Fruit fly (Drosophila melanogaster) whole organism, wandering third instar larva: ENCODE data around the gene CG14650.

ENCODE experiments used
- CG32264 ChIP-seq: fragments of 200-800 bp; sonication (Bioruptor generic); optimal IDR thresholded peaks from 2 replicates; lab custom pipeline; 2016; ENCODE audit warnings: missing biosample characterization, missing genetic modification characterization
- CG9705 ChIP-seq: fragments of 200-800 bp; sonication (Bioruptor generic); optimal IDR thresholded peaks from 2 replicates; lab custom pipeline; 2018; ENCODE audit warnings: missing biosample characterization, mild to moderate bottlenecking, missing genetic modification characterization
- Dfd ChIP-seq: fragments of >200 bp; optimal IDR thresholded peaks from 2 replicates; lab custom pipeline; 2017; ENCODE audit warnings: missing biosample characterization, missing genetic modification characterization
- Dif ChIP-seq: fragments of 200-275, 200-300 bp; sonication (Bioruptor generic); optimal IDR thresholded peaks from 2 replicates; lab custom pipeline; 2018; ENCODE audit warnings: missing biosample characterization, missing genetic modification characterization; ENCODE audit not compliant: partially characterized antibody
- HLH106 ChIP-seq: fragments of 200-800 bp; optimal IDR thresholded peaks from 3 replicates; lab custom pipeline; 2019; ENCODE audit warnings: missing biosample characterization, mild to moderate bottlenecking, missing genetic modification characterization, moderate library complexity
- Hnf4 ChIP-seq: fragments of 200-800 bp; sonication (Bioruptor generic); optimal IDR thresholded peaks from 2 replicates; lab custom pipeline; 2016; ENCODE audit warnings: missing biosample characterization, mild to moderate bottlenecking, missing genetic modification characterization
- Hr78 ChIP-seq: fragments of >200 bp; optimal IDR thresholded peaks from 2 replicates; lab custom pipeline; 2017; ENCODE audit warnings: missing biosample characterization, missing genetic modification characterization
- Hr83 ChIP-seq: fragments of 200-300 bp; sonication (Bioruptor generic); optimal IDR thresholded peaks from 2 replicates; lab custom pipeline; 2016; ENCODE audit warnings: missing biosample characterization, mild to moderate bottlenecking, missing genetic modification characterization, moderate library complexity; ENCODE audit not compliant: poor library complexity, severe bottlenecking
- Jra ChIP-seq: sonication (Bioruptor generic); optimal IDR thresholded peaks from 2 replicates; lab custom pipeline; 2016; ENCODE audit warnings: missing biosample characterization, missing genetic modification characterization
- Mio ChIP-seq: sonication (Bioruptor generic); optimal IDR thresholded peaks from 2 replicates; lab custom pipeline; 2016; ENCODE audit warnings: missing biosample characterization, missing genetic modification characterization
- Myc ChIP-seq: fragments of >200 bp; optimal IDR thresholded peaks from 2 replicates; lab custom pipeline; 2017
- N ChIP-seq: fragments of >200 bp; optimal IDR thresholded peaks from 2 replicates; lab custom pipeline; 2018; ENCODE audit warnings: missing biosample characterization, missing external identifiers, missing genetic modification characterization
- OdsH ChIP-seq: fragments of 200-800 bp; sonication (Bioruptor generic); optimal IDR thresholded peaks from 2 replicates; lab custom pipeline; 2016; ENCODE audit warnings: missing biosample characterization, mild to moderate bottlenecking, missing genetic modification characterization
- Rel ChIP-seq, 2 experiments: fragments of 200-800 bp; sonication (Bioruptor generic) in 1 of 2; optimal IDR thresholded peaks; 2 replicates in 1 of 2; 3 replicates in 1 of 2; lab custom pipeline; 2016 to 2019; ENCODE audit warnings: mild to moderate bottlenecking in 2 of 2, missing biosample characterization in 2 of 2, missing genetic modification characterization in 2 of 2, moderate library complexity in 1 of 2
- Sp1 ChIP-seq: fragments of 200-800 bp; sonication (Bioruptor generic); optimal IDR thresholded peaks from 3 replicates; lab custom pipeline; 2019; ENCODE audit warnings: missing biosample characterization, mild to moderate bottlenecking, missing genetic modification characterization, moderate library complexity
- Vsx2 ChIP-seq: fragments of 200-300, 225-300 bp; sonication (Bioruptor generic); optimal IDR thresholded peaks from 2 replicates; lab custom pipeline; 2018; ENCODE audit warnings: missing biosample characterization, missing genetic modification characterization; ENCODE audit not compliant: partially characterized antibody
- br ChIP-seq: fragments of 200-800 bp; sonication (Bioruptor generic); optimal IDR thresholded peaks from 2 replicates; lab custom pipeline; 2016; ENCODE audit warnings: missing biosample characterization, missing genetic modification characterization
- dl ChIP-seq, 2 experiments: fragments of 175-275, 200-275 bp in 1 of 2; fragments of 200-275 bp in 1 of 2; sonication (Bioruptor generic); optimal IDR thresholded peaks; lab custom pipeline; 2018; ENCODE audit warnings: mild to moderate bottlenecking in 2 of 2, missing biosample characterization in 2 of 2, missing genetic modification characterization in 2 of 2, moderate library complexity in 2 of 2; ENCODE audit not compliant: partially characterized antibody in 2 of 2, insufficient read depth in 1 of 2
- dmrt93B ChIP-seq: fragments of 200-800 bp; sonication (Bioruptor generic); optimal IDR thresholded peaks from 2 replicates; lab custom pipeline; 2018; ENCODE audit warnings: missing biosample characterization, mild to moderate bottlenecking, missing genetic modification characterization
- dsf ChIP-seq: sonication (Bioruptor generic); optimal IDR thresholded peaks from 2 replicates; lab custom pipeline; 2016; ENCODE audit warnings: missing biosample characterization, missing genetic modification characterization, borderline replicate concordance
- ey ChIP-seq: fragments of 200-800 bp; sonication (Bioruptor generic); optimal IDR thresholded peaks from 2 replicates; lab custom pipeline; 2016; ENCODE audit warnings: missing biosample characterization, missing genetic modification characterization
- foxo ChIP-seq, 2 experiments: fragments of 200-800 bp; sonication (Bioruptor generic); optimal IDR thresholded peaks; 2 replicates in 1 of 2; 3 replicates in 1 of 2; lab custom pipeline; 2016 to 2017; ENCODE audit warnings: missing biosample characterization in 2 of 2, missing genetic modification characterization in 2 of 2
- fru ChIP-seq: fragments of 200-800 bp; sonication (Bioruptor generic); optimal IDR thresholded peaks from 3 replicates; lab custom pipeline; 2016; ENCODE audit warnings: missing biosample characterization, mild to moderate bottlenecking, missing genetic modification characterization
- h ChIP-seq: fragments of 200-800 bp; sonication (Bioruptor generic); optimal IDR thresholded peaks from 3 replicates; lab custom pipeline; 2016; ENCODE audit warnings: missing biosample characterization, mild to moderate bottlenecking, missing genetic modification characterization
- jim ChIP-seq: fragments of 175-275, 200-325 bp; sonication (Bioruptor generic); optimal IDR thresholded peaks from 2 replicates; lab custom pipeline; 2016; ENCODE audit warnings: missing biosample characterization, mild to moderate bottlenecking, missing genetic modification characterization
- lola ChIP-seq: fragments of >200 bp; optimal IDR thresholded peaks from 2 replicates; lab custom pipeline; 2017; ENCODE audit warnings: missing biosample characterization, missing genetic modification characterization
- psq ChIP-seq: fragments of 200-800 bp; sonication (Bioruptor generic); optimal IDR thresholded peaks from 3 replicates; lab custom pipeline; 2017; ENCODE audit warnings: missing biosample characterization, mild to moderate bottlenecking, missing genetic modification characterization, moderate library complexity
- rgr ChIP-seq: fragments of 200-800 bp; sonication (Bioruptor generic); optimal IDR thresholded peaks from 3 replicates; lab custom pipeline; 2016; ENCODE audit warnings: missing biosample characterization, mild to moderate bottlenecking, missing genetic modification characterization
- sv ChIP-seq: fragments of 200-800 bp; sonication (Bioruptor generic); optimal IDR thresholded peaks from 3 replicates; lab custom pipeline; 2016; ENCODE audit warnings: missing biosample characterization, missing genetic modification characterization
- tai ChIP-seq: sonication (Bioruptor generic); optimal IDR thresholded peaks from 2 replicates; lab custom pipeline; 2016; ENCODE audit warnings: missing biosample characterization, missing genetic modification characterization
- woc ChIP-seq: sonication (Bioruptor generic); optimal IDR thresholded peaks from 2 replicates; lab custom pipeline; 2016; ENCODE audit warnings: missing biosample characterization, mild to moderate bottlenecking, missing genetic modification characterization

CG14650 gene

DNA sequence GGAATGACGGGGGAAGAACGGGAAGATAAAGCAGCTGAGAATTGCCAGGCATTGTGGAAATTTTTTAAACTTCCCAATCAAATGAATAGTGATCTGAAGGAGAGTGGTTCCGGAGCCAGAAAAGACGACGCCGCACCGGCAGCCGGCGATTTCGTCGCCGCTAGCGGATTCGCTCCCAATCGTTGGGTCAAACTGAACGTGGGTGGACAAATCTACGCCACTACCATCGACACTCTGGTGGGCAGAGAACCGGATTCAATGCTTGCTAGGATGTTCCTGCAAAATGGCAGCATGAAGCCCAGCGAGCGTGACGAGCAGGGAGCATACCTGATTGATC lies 36.7 kb upstream of the CG14650 start, which contains the start of gene CG14647:
TSS of gene CG14647 (plus strand) at position 14 of the 337 bp plus-strand sequence.
- TF ChIP-seq Sp1 (GFP tag; lab: Kevin White, UChicago): no peak
- TF ChIP-seq Rel (GFP tag; optimal IDR thresholded peaks at IDR 0.05; lab: Kevin White, UChicago): no peak
- TF ChIP-seq Rel (tag; optimal IDR thresholded peaks at IDR 0.05; lab: Kevin White, UChicago): peak; percentile 96
- TF ChIP-seq, all 38 proteins: peak for 1

DNA sequence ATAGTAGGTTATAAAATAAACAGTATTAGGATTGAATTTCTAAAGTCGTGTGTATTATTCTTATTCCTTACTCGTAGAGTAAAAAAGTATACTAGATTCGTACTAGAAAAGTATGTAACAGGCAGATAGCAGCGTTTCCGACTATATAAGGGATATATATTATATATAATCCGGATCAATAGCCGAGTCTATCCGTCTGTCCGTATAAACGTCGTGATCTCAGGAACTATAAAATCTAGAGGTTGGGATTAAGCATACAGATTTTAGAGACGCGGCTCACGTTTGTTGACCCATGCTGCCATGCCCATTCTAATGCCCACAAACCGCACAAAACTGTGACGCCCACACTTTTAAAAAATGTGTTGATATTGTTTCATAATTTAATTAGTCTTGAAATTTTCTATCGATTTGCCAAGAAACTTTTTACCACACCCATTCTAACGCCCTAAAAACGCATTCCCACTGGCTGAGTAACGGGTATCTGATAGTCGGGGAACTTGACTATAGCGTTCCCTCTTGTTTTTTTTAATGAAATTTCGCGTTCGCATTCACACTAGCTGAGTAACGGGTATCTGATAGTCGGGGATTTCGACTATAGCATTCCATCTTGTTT lies 35.1 kb upstream of the CG14650 start, which contains the start of gene CG9853:
TSS of gene CG9853 (minus strand) at position 51 of the 613 bp plus-strand sequence.
- TF ChIP-seq fru (GFP tag; lab: Kevin White, UChicago) (no peak), Dfd (GFP tag; lab: Kevin White, UChicago) (peak; percentile 92), Hr78 (GFP tag; lab: Kevin White, UChicago) (no peak), psq (no peak), sv (GFP tag; lab: Kevin White, UChicago) (no peak), rgr (GFP tag; lab: Kevin White, UChicago) (no peak), jim (GFP tag; lab: Kevin White, UChicago) (no peak)
- TF ChIP-seq, all 38 proteins: peak for 1

DNA sequence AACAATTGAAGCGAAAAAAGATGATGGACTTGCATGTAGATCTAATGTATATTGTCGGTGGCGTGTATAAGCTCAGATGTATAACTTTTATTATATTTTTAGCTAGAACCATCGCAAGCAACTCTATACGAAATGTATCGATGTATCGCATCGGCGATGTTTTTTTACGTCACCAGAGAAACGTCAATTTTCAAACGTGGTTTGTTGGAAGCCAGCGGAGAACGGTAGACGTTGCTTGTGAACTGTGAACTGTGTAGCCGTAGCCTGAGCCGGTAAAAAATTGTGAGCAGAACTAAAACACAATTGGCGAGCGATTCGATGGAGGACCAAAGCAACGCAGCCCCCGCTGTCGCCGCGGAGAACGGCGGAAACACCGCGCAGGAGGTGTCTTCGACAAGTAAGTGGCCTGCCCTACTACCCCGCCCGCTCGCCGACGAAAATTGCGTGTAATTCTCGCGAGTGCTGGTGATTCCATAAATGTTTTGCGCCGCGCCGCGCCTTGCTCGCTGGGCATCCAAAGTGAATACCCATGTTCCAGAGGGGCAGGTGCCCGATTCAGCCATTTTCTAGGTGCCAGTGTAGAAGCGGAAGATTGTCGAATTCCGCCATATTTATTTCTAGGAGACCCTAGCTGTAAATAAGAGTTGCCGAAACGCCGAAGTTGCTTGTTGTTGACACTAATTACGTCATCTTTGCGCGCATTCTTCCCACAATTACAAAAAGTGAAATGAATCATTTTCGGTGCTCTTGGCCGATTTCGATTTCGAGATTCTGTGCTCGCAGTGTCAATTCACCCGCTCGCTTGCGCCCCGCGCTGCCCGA lies 34.1 kb upstream of the CG14650 start, which contains the start of gene lost:
TSS of gene lost (plus strand) at position 193 of the 822 bp plus-strand sequence.
- TF ChIP-seq Rel (GFP tag; optimal IDR thresholded peaks at IDR 0.05; lab: Kevin White, UChicago) (no peak), Rel (tag; optimal IDR thresholded peaks at IDR 0.05; lab: Kevin White, UChicago) (peak; percentile 58), Sp1 (GFP tag; lab: Kevin White, UChicago) (peak; percentile 1), Myc (lab: Kevin White, UChicago) (peak; percentile 68), woc (GFP tag; lab: Kevin White, UChicago) (peak; percentile 44), CG9705 (GFP tag; lab: Kevin White, UChicago) (no peak), Hnf4 (GFP tag; lab: Kevin White, UChicago) (peak; percentile 60), Hr83 (peak; percentile 66), dsf (GFP tag; lab: Kevin White, UChicago) (peak; percentile 25), Dfd (GFP tag; lab: Kevin White, UChicago) (no peak), Dif (peak; percentile 57), jim (GFP tag; lab: Kevin White, UChicago) (no peak), HLH106 (tag; lab: Kevin White, UChicago) (peak; percentile 29), rgr (GFP tag; lab: Kevin White, UChicago) (peak; percentile 43)

DNA sequence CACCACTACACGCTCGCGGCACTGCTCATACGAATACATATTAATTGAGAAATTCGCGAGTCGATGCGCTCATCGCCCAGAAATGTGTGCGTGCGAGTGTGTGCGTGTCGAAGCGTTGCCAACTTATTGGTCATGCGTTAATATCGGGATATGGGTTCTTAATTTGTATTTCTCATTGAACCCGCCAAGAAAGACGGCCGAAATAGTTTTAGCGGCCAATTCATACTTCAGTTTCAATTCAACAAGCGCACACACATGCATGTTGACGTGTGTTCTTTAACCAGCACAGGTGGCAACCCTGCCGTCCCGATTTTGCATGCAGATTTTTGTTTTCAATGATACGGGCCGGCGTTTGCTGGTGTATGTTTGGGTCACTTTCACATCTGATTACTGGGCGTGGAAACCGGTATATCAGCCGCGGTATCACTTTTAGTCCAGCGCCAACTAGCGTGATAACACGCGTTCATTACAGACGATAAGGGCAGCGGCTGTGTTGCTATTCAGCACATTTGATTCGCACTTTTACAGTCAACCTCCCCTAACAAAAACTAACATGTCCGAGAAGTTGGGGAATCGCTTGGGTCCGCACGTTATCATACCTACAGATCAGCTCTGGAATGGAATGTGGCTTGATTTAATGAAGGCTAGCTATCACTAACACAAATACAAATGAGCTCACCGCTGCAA lies 33.3 kb upstream of the CG14650 start:
- no peak for TF ChIP-seq Rel (GFP tag; optimal IDR thresholded peaks at IDR 0.05; lab: Kevin White, UChicago)
- TF ChIP-seq Rel (tag; optimal IDR thresholded peaks at IDR 0.05; lab: Kevin White, UChicago): peak; percentile 32
- no peak for TF ChIP-seq sv (GFP tag; lab: Kevin White, UChicago)
- TF ChIP-seq h (GFP tag; lab: Kevin White, UChicago): peak; percentile 73
- TF ChIP-seq Sp1 (GFP tag; lab: Kevin White, UChicago): peak; percentile 38
- no peak for TF ChIP-seq Vsx2 (GFP tag; lab: Kevin White, UChicago)
- peak; percentile 19 for TF ChIP-seq CG9705 (GFP tag; lab: Kevin White, UChicago)
- peak; percentile 35 for TF ChIP-seq psq
- no peak for TF ChIP-seq tai (GFP tag; lab: Kevin White, UChicago)
- peak; percentile 63 for TF ChIP-seq fru (GFP tag; lab: Kevin White, UChicago)
- TF ChIP-seq OdsH (GFP tag; lab: Kevin White, UChicago): peak; percentile 46
- peak; percentile 21 to 76 for TF ChIP-seq foxo (GFP tag; optimal IDR thresholded peaks at IDR 0.05; lab: Kevin White, UChicago)
- TF ChIP-seq Hnf4 (GFP tag; lab: Kevin White, UChicago): peak; percentile 53
- TF ChIP-seq dl (GFP tag; optimal IDR thresholded peaks at IDR 0.05; lab: Kevin White, UChicago; ENCODE audit: insufficient read depth in 1 of 2, partially characterized antibody in 2 of 2): peak in 1 of 2 experiments; percentile 51
- no peak for TF ChIP-seq Mio (GFP tag; lab: Kevin White, UChicago)
- TF ChIP-seq HLH106 (tag; lab: Kevin White, UChicago): peak; percentile 32
- TF ChIP-seq ey: peak; percentile 40
- TF ChIP-seq N (GFP tag; lab: Kevin White, UChicago): no peak
- peak; percentile 89 for TF ChIP-seq Jra (GFP tag; lab: Kevin White, UChicago)
- TF ChIP-seq dmrt93B (GFP tag; lab: Kevin White, UChicago): no peak
- peak; percentile 65 for TF ChIP-seq br (GFP tag; lab: Kevin White, UChicago)
- TF ChIP-seq lola (GFP tag; lab: Kevin White, UChicago): no peak
- no peak for TF ChIP-seq jim (GFP tag; lab: Kevin White, UChicago)
- TF ChIP-seq Hr78 (GFP tag; lab: Kevin White, UChicago): no peak
- peak; percentile 23 for TF ChIP-seq CG32264 (GFP tag; lab: Kevin White, UChicago)
- peak; percentile 71 for TF ChIP-seq rgr (GFP tag; lab: Kevin White, UChicago)
